Worm (Caenorhabditis elegans): Measurements from ENCODE around the gene C55B6.1.
A peak's percentile ranks its signal among the peaks of the same experiment; 100 is the strongest.

C55B6.1 gene

ce11 chrX:7233127-7234073, 33.2 kb downstream of the C55B6.1 start:
- TF ChIP-seq unc-39 (tag; optimal IDR thresholded peaks at IDR 0.05) (no peak), nhr-21 (tag; optimal IDR thresholded peaks at IDR 0.05) (peak; percentile 6), ceh-82 (tag; optimal IDR thresholded peaks at IDR 0.05) (no peak), nhr-129 (tag; optimal IDR thresholded peaks at IDR 0.05) (peak; percentile 93), unc-55 (GFP tag; optimal IDR thresholded peaks at IDR 0.05) (peak; percentile 16), nhr-23 (tag; optimal IDR thresholded peaks at IDR 0.05) (no peak), mab-5 (tag; optimal IDR thresholded peaks at IDR 0.05) (no peak), dmd-4 (tag; optimal IDR thresholded peaks at IDR 0.05) (no peak), sma-9 (GFP tag; optimal IDR thresholded peaks at IDR 0.05) (peak; percentile 52), sma-9 (tag; optimal IDR thresholded peaks at IDR 0.05) (no peak), C34F6.9 (tag; optimal IDR thresholded peaks at IDR 0.05) (no peak), egl-27 (tag; optimal IDR thresholded peaks at IDR 0.05) (no peak), gmeb-1 (tag; optimal IDR thresholded peaks at IDR 0.05) (no peak), nhr-237 (tag; optimal IDR thresholded peaks at IDR 0.05) (no peak), nhr-10 (tag; optimal IDR thresholded peaks at IDR 0.05) (no peak), alr-1 (tag; optimal IDR thresholded peaks at IDR 0.05) (no peak), ztf-1 (GFP tag; conservative IDR thresholded peaks at IDR 0.05) (no peak), ztf-4 (tag; optimal IDR thresholded peaks at IDR 0.05) (no peak), zag-1 (tag; optimal IDR thresholded peaks at IDR 0.05) (no peak), F13H6.1 (tag; optimal IDR thresholded peaks at IDR 0.05) (peak; percentile 50), aly-2 (tag; optimal IDR thresholded peaks at IDR 0.05) (no peak), peb-1 (tag; optimal IDR thresholded peaks at IDR 0.05) (no peak), crh-2 (tag; optimal IDR thresholded peaks at IDR 0.05) (peak; percentile 70), mbf-1 (tag; optimal IDR thresholded peaks at IDR 0.05) (no peak), elt-1 (tag; optimal IDR thresholded peaks at IDR 0.05) (no peak), nhr-6 (tag; optimal IDR thresholded peaks at IDR 0.05) (no peak), lin-13 (GFP tag; optimal IDR thresholded peaks at IDR 0.05) (peak; percentile 15), ceh-16 (tag; optimal IDR thresholded peaks at IDR 0.05) (no peak), fos-1 (tag; optimal IDR thresholded peaks at IDR 0.05) (peak; percentile 32), nhr-12 (tag; optimal IDR thresholded peaks at IDR 0.05) (no peak), elt-3 (tag; optimal IDR thresholded peaks at IDR 0.05) (no peak), snpc-4 (tag; optimal IDR thresholded peaks at IDR 0.05) (no peak), mdl-1 (tag; optimal IDR thresholded peaks at IDR 0.05) (no peak), unc-62 (GFP tag; optimal IDR thresholded peaks at IDR 0.05) (no peak), lin-11 (tag; optimal IDR thresholded peaks at IDR 0.05) (no peak)

DNA sequence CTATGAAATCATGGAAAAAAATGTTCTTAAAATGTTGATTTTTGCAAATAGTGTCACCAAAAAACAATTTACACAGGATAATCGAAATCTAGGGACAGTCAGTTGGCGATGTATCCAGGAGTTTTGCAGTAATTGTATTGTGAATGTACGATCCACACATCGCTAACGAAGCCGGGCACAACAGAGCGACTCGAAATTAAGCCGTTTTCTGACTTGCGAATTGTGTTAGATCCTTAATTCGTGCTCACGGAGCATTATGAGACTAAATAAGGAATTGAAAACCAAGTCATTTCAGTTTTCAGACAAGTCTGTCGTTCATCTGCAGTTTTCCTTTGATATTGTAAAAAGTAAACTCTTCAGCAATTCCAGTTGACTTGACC, 33.9 kb downstream of the C55B6.1 start:
- no peak for TF ChIP-seq nhr-237 (tag; optimal IDR thresholded peaks at IDR 0.05)
- TF ChIP-seq nhr-129 (tag; optimal IDR thresholded peaks at IDR 0.05) = no peak
- no peak for TF ChIP-seq snpc-4 (tag; optimal IDR thresholded peaks at IDR 0.05)
- TF ChIP-seq ztf-4 (tag; optimal IDR thresholded peaks at IDR 0.05) = no peak
- TF ChIP-seq Y55F3AM.14 (GFP tag; optimal IDR thresholded peaks at IDR 0.05) = no peak
- TF ChIP-seq lin-13 (GFP tag; optimal IDR thresholded peaks at IDR 0.05) = no peak
- TF ChIP-seq ZK546.5 (tag; optimal IDR thresholded peaks at IDR 0.05) = no peak
- TF ChIP-seq ceh-82 (tag; optimal IDR thresholded peaks at IDR 0.05) = no peak
- TF ChIP-seq mdl-1 (tag; optimal IDR thresholded peaks at IDR 0.05) = no peak
- no peak for TF ChIP-seq ztf-11 (tag; optimal IDR thresholded peaks at IDR 0.05)
- TF ChIP-seq ama-1 (optimal IDR thresholded peaks at IDR 0.05) = no peak
- no peak for TF ChIP-seq elt-1 (tag; optimal IDR thresholded peaks at IDR 0.05)
- no peak for TF ChIP-seq sem-4 (tag; optimal IDR thresholded peaks at IDR 0.05)
- TF ChIP-seq C34F6.9 (tag; optimal IDR thresholded peaks at IDR 0.05) = no peak
- no peak for TF ChIP-seq skn-1 (tag; optimal IDR thresholded peaks at IDR 0.05)
- no peak for TF ChIP-seq lin-11 (tag; optimal IDR thresholded peaks at IDR 0.05)
- TF ChIP-seq lin-39 (tag; optimal IDR thresholded peaks at IDR 0.05) = no peak
- no peak for TF ChIP-seq ztf-1 (GFP tag; conservative IDR thresholded peaks at IDR 0.05)
- no peak for TF ChIP-seq unc-62 (GFP tag; optimal IDR thresholded peaks at IDR 0.05)

Data from whole organism, L2 larva.